Fruit fly (Drosophila melanogaster) whole organism, embryonic: ENCODE measurements around the gene CG33124.

ENCODE experiments used
- C15 ChIP-seq: fragments of 200-800 bp; sonication (Bioruptor generic); IDR thresholded peaks from 3 replicates; pipeline ENCODE4 v1.3.6; 2022; ENCODE audit warnings: missing biosample characterization, missing genetic modification characterization
- CG10209 ChIP-seq: fragments of 200-800 bp; sonication (Bioruptor generic); optimal IDR thresholded peaks from 3 replicates; lab custom pipeline; 2017; ENCODE audit warnings: missing biosample characterization, mild to moderate bottlenecking, missing genetic modification characterization, missing genetic modification reagents
- CG10979 ChIP-seq: fragments of 200-800 bp; sonication (Bioruptor generic); optimal IDR thresholded peaks from 2 replicates; lab custom pipeline; 2018; ENCODE audit warnings: missing biosample characterization, mild to moderate bottlenecking, missing genetic modification characterization, moderate library complexity
- CG11085 ChIP-seq: fragments of 200-800 bp; sonication (Bioruptor generic); IDR thresholded peaks from 2 replicates; pipeline ENCODE4 v1.3.6; 2022; ENCODE audit warnings: missing biosample characterization, missing genetic modification characterization
- CG11723 ChIP-seq: fragments of 200-800 bp; sonication (Bioruptor generic); optimal IDR thresholded peaks from 2 replicates; lab custom pipeline; 2017; ENCODE audit warnings: missing biosample characterization, mild to moderate bottlenecking, missing genetic modification characterization
- CG12942 ChIP-seq: fragments of 200-800 bp; sonication (Bioruptor generic); optimal IDR thresholded peaks from 3 replicates; lab custom pipeline; 2016; ENCODE audit warnings: missing biosample characterization, missing genetic modification characterization
- CG13296 ChIP-seq: fragments of 200-800 bp; sonication (Bioruptor generic); optimal IDR thresholded peaks from 3 replicates; lab custom pipeline; 2018; ENCODE audit warnings: missing biosample characterization, mild to moderate bottlenecking, missing genetic modification characterization
- CG16815 ChIP-seq: fragments of 200-800 bp; sonication (Bioruptor generic); optimal IDR thresholded peaks from 3 replicates; lab custom pipeline; 2017; ENCODE audit warnings: missing biosample characterization, mild to moderate bottlenecking, missing genetic modification characterization
- CG17359 ChIP-seq: fragments of 200-800 bp; sonication (Bioruptor generic); optimal IDR thresholded peaks from 3 replicates; lab custom pipeline; 2018; ENCODE audit warnings: missing biosample characterization, mild to moderate bottlenecking, missing genetic modification characterization, moderate library complexity
- CG17612 ChIP-seq: fragments of 200-800 bp; sonication (Bioruptor generic); IDR thresholded peaks from 2 replicates; pipeline ENCODE4 v1.3.6; 2022; ENCODE audit warnings: missing biosample characterization, missing genetic modification characterization
- CG2129 ChIP-seq: fragments of 200-800 bp; sonication (Bioruptor generic); IDR thresholded peaks from 2 replicates; pipeline ENCODE4 v1.3.6; 2022; ENCODE audit warnings: missing biosample characterization, missing genetic modification characterization; ENCODE audit not compliant: partially characterized antibody
- CG31365 ChIP-seq: fragments of 200-800 bp; sonication (Bioruptor generic); optimal IDR thresholded peaks from 2 replicates; lab custom pipeline; 2018; ENCODE audit warnings: missing biosample characterization, mild to moderate bottlenecking, missing genetic modification characterization
- CG3995 ChIP-seq: fragments of 200-800 bp; sonication (Bioruptor generic); optimal IDR thresholded peaks from 3 replicates; lab custom pipeline; 2016; ENCODE audit warnings: missing biosample characterization, missing genetic modification characterization
- CG4404 ChIP-seq: fragments of 200-800 bp; sonication (Bioruptor generic); IDR thresholded peaks from 2 replicates; pipeline ENCODE4 v1.3.6; 2022; ENCODE audit warnings: missing biosample characterization, missing genetic modification characterization
- CG5180 ChIP-seq: fragments of 200-800 bp; sonication (Bioruptor generic); optimal IDR thresholded peaks from 3 replicates; lab custom pipeline; 2017; ENCODE audit warnings: missing biosample characterization, missing genetic modification characterization, mild to moderate bottlenecking, moderate library complexity, missing genetic modification reagents
- CG6272 ChIP-seq: fragments of 200-800 bp; sonication (Bioruptor generic); IDR thresholded peaks from 2 replicates; pipeline ENCODE4 v1.3.6; 2022; ENCODE audit warnings: missing biosample characterization, missing genetic modification characterization
- CG6683 ChIP-seq: fragments of 200-800 bp; sonication (Bioruptor generic); optimal IDR thresholded peaks from 2 replicates; lab custom pipeline; 2017; ENCODE audit warnings: missing biosample characterization, mild to moderate bottlenecking, missing genetic modification characterization, missing genetic modification reagents
- CG6765 ChIP-seq: fragments of 200-800 bp; sonication (Bioruptor generic); optimal IDR thresholded peaks from 3 replicates; lab custom pipeline; 2017; ENCODE audit warnings: missing biosample characterization, mild to moderate bottlenecking, missing genetic modification characterization
- CG6813 ChIP-seq: fragments of 200-800 bp; sonication (Bioruptor generic); optimal IDR thresholded peaks from 2 replicates; lab custom pipeline; 2017; ENCODE audit warnings: missing biosample characterization, missing genetic modification characterization, mild to moderate bottlenecking, moderate library complexity, missing genetic modification reagents
- CG8944 ChIP-seq: fragments of 200-800 bp; sonication (Bioruptor generic); optimal IDR thresholded peaks from 3 replicates; lab custom pipeline; 2016; ENCODE audit warnings: missing biosample characterization, missing genetic modification characterization
- CG9876 ChIP-seq: fragments of 200-800 bp; sonication (Bioruptor generic); optimal IDR thresholded peaks from 2 replicates; lab custom pipeline; 2016; ENCODE audit warnings: missing biosample characterization, missing genetic modification characterization
- Elba2 ChIP-seq: fragments of 200-800 bp; sonication (Bioruptor generic); optimal IDR thresholded peaks from 3 replicates; lab custom pipeline; 2016; ENCODE audit warnings: missing biosample characterization, missing genetic modification characterization
- Fer3 ChIP-seq: fragments of 200-800 bp; sonication (Bioruptor generic); optimal IDR thresholded peaks from 2 replicates; lab custom pipeline; 2018; ENCODE audit warnings: missing biosample characterization, mild to moderate bottlenecking, missing genetic modification characterization, moderate library complexity
- Gsc ChIP-seq: fragments of 200-800 bp; sonication (Bioruptor generic); IDR thresholded peaks from 2 replicates; pipeline ENCODE4 v1.3.6; 2022; ENCODE audit warnings: missing biosample characterization, missing genetic modification characterization
- HLH3B ChIP-seq: fragments of 200-800 bp; sonication (Bioruptor generic); IDR thresholded peaks from 2 replicates; pipeline ENCODE4 v1.3.6; 2022; ENCODE audit warnings: missing biosample characterization, missing genetic modification characterization
- Hmx ChIP-seq: fragments of 200-800 bp; sonication (Bioruptor generic); optimal IDR thresholded peaks from 2 replicates; lab custom pipeline; 2016; ENCODE audit warnings: missing biosample characterization, missing genetic modification characterization
- Max ChIP-seq: fragments of 200-800 bp; sonication (Bioruptor generic); optimal IDR thresholded peaks from 2 replicates; lab custom pipeline; 2016; ENCODE audit warnings: missing biosample characterization, mild to moderate bottlenecking, missing genetic modification characterization
- NfI ChIP-seq: fragments of 200-800 bp; sonication (Bioruptor generic); optimal IDR thresholded peaks from 3 replicates; lab custom pipeline; 2018; ENCODE audit warnings: missing biosample characterization, mild to moderate bottlenecking, missing genetic modification characterization, moderate library complexity
- Opbp ChIP-seq: fragments of 200-800 bp; sonication (Bioruptor generic); IDR thresholded peaks from 3 replicates; pipeline ENCODE4 v1.3.6; 2022; ENCODE audit warnings: missing biosample characterization, missing genetic modification characterization; ENCODE audit not compliant: partially characterized antibody
- Side ChIP-seq: fragments of 200-800 bp; sonication (Bioruptor generic); optimal IDR thresholded peaks from 2 replicates; lab custom pipeline; 2016; ENCODE audit warnings: missing biosample characterization, missing genetic modification characterization
- Spps ChIP-seq: fragments of 200-800 bp; sonication (Bioruptor generic); optimal IDR thresholded peaks from 2 replicates; lab custom pipeline; 2018; ENCODE audit warnings: missing biosample characterization, mild to moderate bottlenecking, missing genetic modification characterization
- Sry-β ChIP-seq: fragments of 200-800 bp; sonication (Bioruptor generic); optimal IDR thresholded peaks from 2 replicates; lab custom pipeline; 2018; ENCODE audit warnings: missing biosample characterization, mild to moderate bottlenecking, missing genetic modification characterization, moderate library complexity
- aop ChIP-seq: fragments of 200-800 bp; sonication (Bioruptor generic); IDR thresholded peaks from 2 replicates; pipeline ENCODE4 v1.3.6; 2022; ENCODE audit warnings: missing biosample characterization, missing genetic modification characterization
- bcd ChIP-seq: fragments of 200-800 bp; sonication (Bioruptor generic); optimal IDR thresholded peaks from 2 replicates; lab custom pipeline; 2017; ENCODE audit warnings: missing biosample characterization, mild to moderate bottlenecking, missing genetic modification characterization
- chm ChIP-seq: fragments of 200-800 bp; sonication (Bioruptor generic); IDR thresholded peaks from 2 replicates; pipeline ENCODE4 v1.3.6; 2022; ENCODE audit warnings: missing biosample characterization, missing genetic modification characterization
- corto ChIP-seq: fragments of 200-800 bp; sonication (Bioruptor generic); optimal IDR thresholded peaks from 2 replicates; lab custom pipeline; 2016; ENCODE audit warnings: missing biosample characterization, mild to moderate bottlenecking, missing genetic modification characterization, moderate library complexity
- croc ChIP-seq: fragments of 200-800 bp; sonication (Bioruptor generic); conservative IDR thresholded peaks from 3 replicates; pipeline ENCODE4 v1.3.6; 2022; ENCODE audit warnings: missing biosample characterization, missing genetic modification characterization
- crol ChIP-seq: fragments of 200-800 bp; sonication (Bioruptor generic); IDR thresholded peaks from 2 replicates; pipeline ENCODE4 v1.3.6; 2022; ENCODE audit warnings: missing biosample characterization, missing genetic modification characterization
- danr ChIP-seq: fragments of 200-800 bp; sonication (Bioruptor generic); IDR thresholded peaks from 2 replicates; pipeline ENCODE4 v1.3.6; 2022; ENCODE audit warnings: missing biosample characterization, missing genetic modification characterization
- emc ChIP-seq: fragments of 200-800 bp; sonication (Bioruptor generic); optimal IDR thresholded peaks from 2 replicates; lab custom pipeline; 2016; ENCODE audit warnings: missing biosample characterization, missing genetic modification characterization
- grn ChIP-seq: fragments of 200-800 bp; sonication (Bioruptor generic); optimal IDR thresholded peaks from 3 replicates; lab custom pipeline; 2017; ENCODE audit warnings: missing biosample characterization, missing genetic modification characterization
- her ChIP-seq: fragments of 200-800 bp; sonication (Bioruptor generic); optimal IDR thresholded peaks from 2 replicates; lab custom pipeline; 2016; ENCODE audit warnings: missing biosample characterization, missing genetic modification characterization
- hth ChIP-seq: fragments of >200 bp; optimal IDR thresholded peaks from 2 replicates; lab custom pipeline; 2017; ENCODE audit warnings: inconsistent platforms
- inv ChIP-seq: fragments of 200-800 bp; sonication (Bioruptor generic); IDR thresholded peaks from 2 replicates; pipeline ENCODE4 v1.3.6; 2022; ENCODE audit warnings: missing biosample characterization, missing genetic modification characterization; ENCODE audit not compliant: partially characterized antibody
- odd ChIP-seq: fragments of 200-800 bp; sonication (Bioruptor generic); optimal IDR thresholded peaks from 2 replicates; lab custom pipeline; 2017; ENCODE audit warnings: missing biosample characterization, mild to moderate bottlenecking, missing genetic modification characterization
- peb ChIP-seq: fragments of 200-800 bp; sonication (Bioruptor generic); IDR thresholded peaks from 2 replicates; pipeline ENCODE4 v1.3.6; 2022; ENCODE audit warnings: missing biosample characterization, missing genetic modification characterization
- ranshi ChIP-seq: fragments of 200-800 bp; sonication (Bioruptor generic); IDR thresholded peaks from 2 replicates; pipeline ENCODE4 v1.3.6; 2022; ENCODE audit warnings: missing biosample characterization, missing genetic modification characterization
- vvl ChIP-seq: fragments of 200-800 bp; sonication (Bioruptor generic); IDR thresholded peaks from 2 replicates; pipeline ENCODE4 v1.3.6; 2022; ENCODE audit warnings: missing biosample characterization, missing genetic modification characterization
- wek ChIP-seq: fragments of 200-800 bp; sonication (Bioruptor generic); optimal IDR thresholded peaks from 3 replicates; lab custom pipeline; 2018; ENCODE audit warnings: missing biosample characterization, mild to moderate bottlenecking, missing genetic modification characterization, moderate library complexity
- z ChIP-seq: fragments of 200-800 bp; sonication (Bioruptor generic); IDR thresholded peaks from 3 replicates; pipeline ENCODE4 v1.3.6; 2022; ENCODE audit warnings: missing biosample characterization, missing genetic modification characterization

CG33124 gene

DNA sequence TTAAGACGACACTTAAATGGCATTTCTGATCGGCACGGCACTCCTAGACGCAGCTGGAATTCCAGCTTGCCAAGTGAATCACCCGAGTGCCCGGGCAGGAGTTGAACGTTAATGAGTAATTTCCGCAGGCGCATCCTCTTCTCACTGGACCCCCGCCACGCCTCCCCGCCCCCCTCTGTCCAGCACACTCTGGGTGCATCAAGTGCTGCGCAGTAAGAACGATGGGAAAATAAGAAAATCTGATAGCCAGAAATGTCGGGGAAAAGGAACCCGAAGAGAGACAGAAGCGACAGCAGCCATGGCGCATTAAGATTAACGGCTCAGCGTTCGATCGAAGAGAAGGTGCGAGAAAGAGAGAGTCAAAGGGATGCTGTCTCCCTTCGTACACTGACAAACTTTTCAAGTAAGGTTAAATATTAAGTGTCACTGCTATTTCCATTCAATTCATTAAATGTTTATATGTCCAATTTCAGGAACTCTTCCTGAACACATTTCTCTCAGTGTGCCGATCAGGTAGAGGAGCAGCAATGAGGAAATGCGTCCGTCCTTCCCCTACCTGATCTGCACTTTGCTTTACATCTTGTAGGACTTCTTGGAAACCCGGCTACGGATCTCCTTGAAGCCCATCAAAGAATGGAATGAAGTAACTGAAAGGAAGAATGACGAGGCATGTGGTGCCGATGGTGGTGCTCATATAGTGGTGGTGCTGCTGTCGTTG lies 44.2 kb downstream of the CG33124 start (continued):
- TF ChIP-seq CG17359, result peak; percentile 45
- TF ChIP-seq CG6683 (GFP tag; lab: Kevin White, UChicago), result no peak
- peak; percentile 65; the same call in 1 of the 2 replicates for TF ChIP-seq vvl (GFP tag; lab: Robert Waterston, UW)
- peak; percentile 69 for TF ChIP-seq CG6813 (GFP tag; lab: Kevin White, UChicago)
- TF ChIP-seq ranshi, result peak; percentile 48; the same call in 1 of the 2 replicates
- peak; percentile 76 for TF ChIP-seq Side (GFP tag; lab: Kevin White, UChicago)
- TF ChIP-seq CG9876 (GFP tag; lab: Kevin White, UChicago), result peak; percentile 25
- peak; percentile 93 for TF ChIP-seq crol (GFP tag; lab: Robert Waterston, UW)
- TF ChIP-seq Gsc (GFP tag; lab: Robert Waterston, UW), result no peak
- peak; percentile 75 for TF ChIP-seq Spps (tag; lab: Kevin White, UChicago)
- peak; percentile 44 for TF ChIP-seq bcd
- TF ChIP-seq Sry-β (GFP tag; lab: Kevin White, UChicago), result peak; percentile 53
- peak; percentile 36; the same call in 1 of the 2 replicates for TF ChIP-seq HLH3B
- TF ChIP-seq CG17612 (GFP tag; lab: Robert Waterston, UW), result no peak
- TF ChIP-seq C15 (GFP tag; lab: Robert Waterston, UW), result no peak
- no peak for TF ChIP-seq CG6765 (GFP tag; lab: Kevin White, UChicago)
- no peak for TF ChIP-seq emc (GFP tag; lab: Kevin White, UChicago)
- peak; percentile 41 for TF ChIP-seq CG11723 (GFP tag; lab: Kevin White, UChicago)
- TF ChIP-seq NfI (GFP tag; lab: Kevin White, UChicago), result no peak
- TF ChIP-seq hth (lab: Kevin White, UChicago), result no peak
- TF ChIP-seq CG10209 (GFP tag; lab: Kevin White, UChicago), result peak; percentile 56
- TF ChIP-seq inv (GFP tag; lab: Robert Waterston, UW), result no peak
- peak; percentile 51 for TF ChIP-seq wek (GFP tag; lab: Kevin White, UChicago)
- peak; percentile 55 for TF ChIP-seq Max
- TF ChIP-seq CG6272 (GFP tag; lab: Robert Waterston, UW), result no peak
- peak; percentile 63; the same call in 1 of the 2 replicates for TF ChIP-seq peb (GFP tag; lab: Robert Waterston, UW)
- TF ChIP-seq chm, result peak; percentile 79; the same call in 1 of the 2 replicates
- no peak for TF ChIP-seq CG31365
- no peak for TF ChIP-seq CG2129 (GFP tag; lab: Robert Waterston, UW)
- peak; percentile 89 for TF ChIP-seq aop (GFP tag; lab: Robert Waterston, UW)
- peak; percentile 77 for TF ChIP-seq Elba2 (GFP tag; lab: Kevin White, UChicago)
- peak; percentile 54 for TF ChIP-seq her (GFP tag; lab: Kevin White, UChicago)
- TF ChIP-seq CG5180, result no peak
- TF ChIP-seq CG12942 (GFP tag; lab: Kevin White, UChicago), result peak; percentile 44
- no peak for TF ChIP-seq CG3995
- peak; percentile 64 for TF ChIP-seq croc (GFP tag; lab: Robert Waterston, UW)
- peak; percentile 93 for TF ChIP-seq CG4404
- no peak for TF ChIP-seq CG11085 (GFP tag; lab: Robert Waterston, UW)
- TF ChIP-seq danr, result no peak
- peak; percentile 87 for TF ChIP-seq CG10979 (tag; lab: Kevin White, UChicago)
- peak; percentile 56 for TF ChIP-seq CG8944
- TF ChIP-seq odd, result peak; percentile 47
- TF ChIP-seq Opbp (GFP tag; lab: Robert Waterston, UW), result no peak
- peak; percentile 77 for TF ChIP-seq CG16815 (GFP tag; lab: Kevin White, UChicago)
- no peak for TF ChIP-seq CG13296 (GFP tag; lab: Kevin White, UChicago)
- no peak for TF ChIP-seq Hmx (GFP tag; lab: Kevin White, UChicago)
- TF ChIP-seq Fer3, result no peak
- TF ChIP-seq grn (GFP tag; lab: Kevin White, UChicago), result peak; percentile 42
- TF ChIP-seq z (GFP tag; lab: Robert Waterston, UW), result no peak
- TF ChIP-seq corto, result peak; percentile 94
